Fruit fly (Drosophila melanogaster): ENCODE measurements around the gene santa-maria.

The santa-maria gene

dm6 chr2L:7494341-7495293, 43.6 kb upstream of the santa-maria start (continued):
- peak; percentile 20 for TF ChIP-seq CG4424 (GFP tag; optimal IDR thresholded peaks at IDR 0.05)
- no peak for TF ChIP-seq CG34376 (GFP tag; optimal IDR thresholded peaks at IDR 0.05)
- peak; percentile 16; the same call in 1 of the 3 replicates for TF ChIP-seq ci (GFP tag; IDR thresholded peaks at IDR 0.05)
- peak; percentile 45 for TF ChIP-seq CG12219 (GFP tag; optimal IDR thresholded peaks at IDR 0.05)
- TF ChIP-seq Ptx1 (GFP tag; IDR thresholded peaks at IDR 0.05), result peak; percentile 26; the same call in 1 of the 2 replicates
- TF ChIP-seq tio (GFP tag; optimal IDR thresholded peaks at IDR 0.05), result peak; percentile 38
- TF ChIP-seq sob (GFP tag; IDR thresholded peaks at IDR 0.05), result peak; percentile 77
- TF ChIP-seq CG31441 (GFP tag; IDR thresholded peaks at IDR 0.05), result 0 out of 2 replicates have a peak, but pooled peaks have one; percentile 26
- TF ChIP-seq CG8924 (tag; optimal IDR thresholded peaks at IDR 0.05), result peak; percentile 78
- TF ChIP-seq oc (tag; optimal IDR thresholded peaks at IDR 0.05), result no peak
- no peak for TF ChIP-seq Hr39 (optimal IDR thresholded peaks at IDR 0.05)
- peak; percentile 8 for TF ChIP-seq schlank (tag; optimal IDR thresholded peaks at IDR 0.05)
- TF ChIP-seq eve (GFP tag; optimal IDR thresholded peaks at IDR 0.05), result peak in 1 of 2 experiments; percentile 55
- TF ChIP-seq Ets97D (GFP tag; optimal IDR thresholded peaks at IDR 0.05), result no peak
- no peak for TF ChIP-seq CG15073 (GFP tag; optimal IDR thresholded peaks at IDR 0.05)
- TF ChIP-seq Meics (GFP tag; optimal IDR thresholded peaks at IDR 0.05), result peak; percentile 17
- TF ChIP-seq zfh2 (GFP tag; optimal IDR thresholded peaks at IDR 0.05), result peak; percentile 40
- no peak for TF ChIP-seq CG16863 (GFP tag; optimal IDR thresholded peaks at IDR 0.05)
- peak; percentile 24 for TF ChIP-seq CG2678 (tag; optimal IDR thresholded peaks at IDR 0.05)
- TF ChIP-seq NK7.1 (GFP tag; optimal IDR thresholded peaks at IDR 0.05), result no peak
- TF ChIP-seq Med (GFP tag), result peak; percentile 74
- peak; percentile 60 for TF ChIP-seq seq (GFP tag; IDR thresholded peaks at IDR 0.05)
- peak; percentile 43 for TF ChIP-seq az2 (GFP tag; optimal IDR thresholded peaks at IDR 0.05)
- peak; percentile 42 for TF ChIP-seq CG18262 (tag; optimal IDR thresholded peaks at IDR 0.05)
- TF ChIP-seq Atf6 (GFP tag; IDR thresholded peaks at IDR 0.05), result peak; percentile 71
- TF ChIP-seq CG12391 (tag; optimal IDR thresholded peaks at IDR 0.05), result peak; percentile 56
- peak; percentile 4 for TF ChIP-seq cwo (GFP tag; optimal IDR thresholded peaks at IDR 0.05)
- TF ChIP-seq CG7839 (tag; optimal IDR thresholded peaks at IDR 0.05), result peak; percentile 50
- TF ChIP-seq Oli (tag; optimal IDR thresholded peaks at IDR 0.05), result peak; percentile 19
- TF ChIP-seq Sox102F (GFP tag; optimal IDR thresholded peaks at IDR 0.05), result peak; percentile 44
- TF ChIP-seq E2f2 (GFP tag; IDR thresholded peaks at IDR 0.05), result peak; percentile 46; the same call in 1 of the 2 replicates
- TF ChIP-seq Poxn (GFP tag; IDR thresholded peaks at IDR 0.05), result 0 out of 2 replicates have a peak, but pooled peaks have one; percentile 22
- TF ChIP-seq phol (tag; optimal IDR thresholded peaks at IDR 0.05), result peak; percentile 34
- no peak for TF ChIP-seq twi (tag; optimal IDR thresholded peaks at IDR 0.05)

dm6 chr2L:7493444-7493843, 42.4 kb upstream of the santa-maria start:
- TF ChIP-seq Ptx1 (GFP tag; IDR thresholded peaks at IDR 0.05) (no peak), seq (GFP tag; IDR thresholded peaks at IDR 0.05) (0 out of 2 replicates have a peak, but pooled peaks have one; percentile 14), sd (tag; optimal IDR thresholded peaks at IDR 0.05) (peak; percentile 45), HLH54F (GFP tag; optimal IDR thresholded peaks at IDR 0.05) (no peak), sens (GFP tag) (peak; percentile 77), Xrp1 (GFP tag; IDR thresholded peaks at IDR 0.05) (no peak), CG14014 (GFP tag; IDR thresholded peaks at IDR 0.05) (0 out of 2 replicates have a peak, but pooled peaks have one; percentile 26), Med (GFP tag) (peak; percentile 63)
